Worm (Caenorhabditis elegans) whole organism, mixed stage, embryonic: ENCODE data around the gene C13G5.2.

ENCODE experiments used
- lin-13 ChIP-seq: fragments of 150-350 bp; optimal IDR thresholded peaks from 2 replicates; lab custom pipeline; 2014; ENCODE audit warnings: missing biosample characterization, missing genetic modification characterization
- nhr-237 ChIP-seq: fragments of 150-350 bp; optimal IDR thresholded peaks from 2 replicates; lab custom pipeline; 2014; ENCODE audit warnings: missing biosample characterization, missing genetic modification characterization

DNA sequence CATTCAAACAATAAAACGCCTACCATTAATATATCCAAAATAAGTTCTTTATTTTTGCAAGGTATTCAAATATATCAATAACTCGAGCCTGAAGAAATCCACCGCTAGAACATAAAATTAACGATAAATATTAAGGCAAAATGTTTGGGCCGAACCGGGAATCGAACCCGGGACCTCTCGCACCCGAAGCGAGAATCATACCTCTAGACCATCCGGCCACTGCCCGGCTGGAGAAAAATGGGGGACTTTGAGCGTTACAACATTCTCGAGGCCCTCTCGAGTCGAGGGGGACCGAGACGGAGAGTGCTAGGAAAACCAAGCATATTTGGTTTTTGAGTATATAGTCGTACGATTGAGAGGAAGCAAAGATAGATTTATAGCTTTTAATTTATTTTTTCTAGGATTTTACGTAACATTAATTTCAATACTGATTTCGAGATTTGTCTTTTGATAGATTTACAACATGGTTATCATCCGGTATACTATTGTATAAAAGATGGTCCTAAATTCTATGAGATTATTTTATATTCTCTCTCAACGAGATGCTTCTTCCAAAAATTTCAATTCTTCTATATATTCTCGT lies 32.1 kb upstream of the C13G5.2 start, which contains the start of gene flp-23:
- TF ChIP-seq lin-13, result no peak
- no peak for TF ChIP-seq nhr-237 (tag; lab: Kevin White, UChicago)
